Fruit fly (Drosophila melanogaster) whole organism, embryonic: ENCODE data around the gene CG9799.
A peak's percentile ranks its signal among the peaks of the same experiment; 100 is the strongest.

Experiments used
- Adf1 ChIP-seq: fragments of 200-800 bp; sonication (Bioruptor generic); IDR thresholded peaks from 2 replicates; pipeline ENCODE4 v1.3.6; 2022; ENCODE audit warnings: missing biosample characterization, missing genetic modification characterization
- BtbVII ChIP-seq: fragments of 200-800 bp; sonication (Bioruptor generic); optimal IDR thresholded peaks from 3 replicates; lab custom pipeline; 2017; ENCODE audit warnings: missing biosample characterization, mild to moderate bottlenecking, missing genetic modification characterization
- CG11504 ChIP-seq: fragments of 200-800 bp; sonication (Bioruptor generic); optimal IDR thresholded peaks from 3 replicates; lab custom pipeline; 2019; ENCODE audit warnings: missing biosample characterization, mild to moderate bottlenecking, missing genetic modification characterization, moderate library complexity
- CG11695 ChIP-seq: fragments of 200-800 bp; sonication (Bioruptor generic); IDR thresholded peaks from 3 replicates; pipeline ENCODE4 v1.3.6; 2022; ENCODE audit warnings: missing biosample characterization, missing genetic modification characterization
- CG12071 ChIP-seq: fragments of 200-800 bp; sonication (Bioruptor generic); optimal IDR thresholded peaks from 3 replicates; lab custom pipeline; 2018; ENCODE audit warnings: missing biosample characterization, mild to moderate bottlenecking, missing genetic modification characterization
- CG12104 ChIP-seq: fragments of 200-800 bp; sonication (Bioruptor generic); optimal IDR thresholded peaks from 3 replicates; lab custom pipeline; 2016; ENCODE audit warnings: missing biosample characterization, missing genetic modification characterization
- CG13894 ChIP-seq: fragments of 200-800 bp; sonication (Bioruptor generic); optimal IDR thresholded peaks from 3 replicates; lab custom pipeline; 2018; ENCODE audit warnings: missing biosample characterization, mild to moderate bottlenecking, missing genetic modification characterization, moderate library complexity
- CG14050 ChIP-seq: fragments of 200-800 bp; sonication (Bioruptor generic); IDR thresholded peaks from 3 replicates; pipeline ENCODE4 v1.3.6; 2022; ENCODE audit warnings: missing biosample characterization, missing genetic modification characterization
- CG15011 ChIP-seq: fragments of 200-800 bp; sonication (Bioruptor generic); optimal IDR thresholded peaks from 3 replicates; lab custom pipeline; 2018; ENCODE audit warnings: missing biosample characterization, mild to moderate bottlenecking, missing genetic modification characterization
- CG17385 ChIP-seq: fragments of 200-800 bp; sonication (Bioruptor generic); optimal IDR thresholded peaks from 3 replicates; lab custom pipeline; 2018; ENCODE audit warnings: missing biosample characterization, mild to moderate bottlenecking, missing genetic modification characterization
- CG17912 ChIP-seq: fragments of 200-800 bp; sonication (Bioruptor generic); optimal IDR thresholded peaks from 2 replicates; lab custom pipeline; 2018; ENCODE audit warnings: missing biosample characterization, mild to moderate bottlenecking, missing genetic modification characterization
- CG18262 ChIP-seq: fragments of 200-800 bp; optimal IDR thresholded peaks from 3 replicates; lab custom pipeline; 2019; ENCODE audit warnings: missing biosample characterization, mild to moderate bottlenecking, missing genetic modification characterization, moderate library complexity
- CG33557 ChIP-seq: fragments of 200-800 bp; sonication (Bioruptor generic); optimal IDR thresholded peaks from 2 replicates; lab custom pipeline; 2019; ENCODE audit warnings: missing biosample characterization, mild to moderate bottlenecking, missing genetic modification characterization, moderate library complexity
- CG34422 ChIP-seq: fragments of 200-800 bp; sonication (Bioruptor generic); IDR thresholded peaks from 3 replicates; pipeline ENCODE4 v1.3.6; 2022; ENCODE audit warnings: missing biosample characterization, missing genetic modification characterization
- CG4730 ChIP-seq: fragments of 200-800 bp; sonication (Bioruptor generic); IDR thresholded peaks from 2 replicates; pipeline ENCODE4 v1.3.6; 2022; ENCODE audit warnings: missing biosample characterization, missing genetic modification characterization
- CG4854 ChIP-seq: fragments of 200-800 bp; sonication (Bioruptor generic); optimal IDR thresholded peaks from 2 replicates; lab custom pipeline; 2016; ENCODE audit warnings: missing biosample characterization, missing genetic modification characterization, inconsistent platforms
- CG6791 ChIP-seq: fragments of 200-800 bp; sonication (Bioruptor generic); IDR thresholded peaks from 3 replicates; pipeline ENCODE4 v1.3.6; 2022; ENCODE audit warnings: missing biosample characterization, missing genetic modification characterization; ENCODE audit not compliant: partially characterized antibody
- CG9727 ChIP-seq: fragments of 200-800 bp; sonication (Bioruptor generic); optimal IDR thresholded peaks from 3 replicates; lab custom pipeline; 2017; ENCODE audit warnings: missing biosample characterization, mild to moderate bottlenecking, missing genetic modification characterization
- CG9817 ChIP-seq: fragments of 200-800 bp; sonication (Bioruptor generic); optimal IDR thresholded peaks from 2 replicates; lab custom pipeline; 2018; ENCODE audit warnings: missing biosample characterization, mild to moderate bottlenecking, missing genetic modification characterization, moderate library complexity
- D19A ChIP-seq: fragments of 200-800 bp; optimal IDR thresholded peaks from 3 replicates; lab custom pipeline; 2019; ENCODE audit warnings: missing biosample characterization, mild to moderate bottlenecking, missing genetic modification characterization, moderate library complexity
- D19B ChIP-seq: fragments of 200-800 bp; sonication (Bioruptor generic); optimal IDR thresholded peaks from 2 replicates; lab custom pipeline; 2017; ENCODE audit warnings: missing biosample characterization, mild to moderate bottlenecking, missing genetic modification characterization
- Dp ChIP-seq: fragments of 200-800 bp; sonication (Bioruptor generic); optimal IDR thresholded peaks from 2 replicates; lab custom pipeline; 2018; ENCODE audit warnings: missing biosample characterization, mild to moderate bottlenecking, missing genetic modification characterization, moderate library complexity
- Ets97D ChIP-seq: fragments of 200-800 bp; sonication (Bioruptor generic); optimal IDR thresholded peaks from 3 replicates; lab custom pipeline; 2016; ENCODE audit warnings: missing biosample characterization, missing genetic modification characterization
- GATAe ChIP-seq: fragments of 200-800 bp; sonication (Bioruptor generic); conservative IDR thresholded peaks from 2 replicates; pipeline ENCODE4 v1.3.6; 2022; ENCODE audit warnings: missing biosample characterization, missing genetic modification characterization
- Gug ChIP-seq: fragments of 200-800 bp; sonication (Bioruptor generic); IDR thresholded peaks from 4 replicates; pipeline ENCODE4 v1.3.6; 2022; ENCODE audit warnings: missing biosample characterization, missing genetic modification characterization
- Hmx ChIP-seq: fragments of 200-800 bp; sonication (Bioruptor generic); optimal IDR thresholded peaks from 2 replicates; lab custom pipeline; 2016; ENCODE audit warnings: missing biosample characterization, missing genetic modification characterization
- Hr39 ChIP-seq: fragments of >200 bp; optimal IDR thresholded peaks from 2 replicates; lab custom pipeline; 2017
- Hr51 ChIP-seq, 2 experiments: fragments of 200-800 bp; sonication (Bioruptor generic); optimal IDR thresholded peaks; 2 replicates in 1 of 2; 3 replicates in 1 of 2; lab custom pipeline; 2016 to 2018; ENCODE audit warnings: missing biosample characterization in 2 of 2, missing genetic modification characterization in 2 of 2, mild to moderate bottlenecking in 1 of 2, moderate library complexity in 1 of 2
- Lim3 ChIP-seq: fragments of 200-800 bp; sonication (Bioruptor generic); IDR thresholded peaks from 2 replicates; pipeline ENCODE4 v1.3.6; 2022; ENCODE audit warnings: missing biosample characterization, missing genetic modification characterization
- Oaz ChIP-seq: fragments of 200-800 bp; sonication (Bioruptor generic); IDR thresholded peaks from 2 replicates; pipeline ENCODE4 v1.3.6; 2022; ENCODE audit warnings: missing biosample characterization, missing genetic modification characterization
- Pdp1 ChIP-seq, 2 experiments: fragments of 200-800 bp; sonication (Bioruptor generic); optimal IDR thresholded peaks; 3 replicates each; lab custom pipeline; 2016; ENCODE audit warnings: missing biosample characterization in 2 of 2, missing genetic modification characterization in 2 of 2, mild to moderate bottlenecking in 1 of 2, moderate library complexity in 1 of 2
- ase ChIP-seq: fragments of 200-800 bp; sonication (Bioruptor generic); IDR thresholded peaks from 3 replicates; pipeline ENCODE4 v1.3.6; 2022; ENCODE audit warnings: missing biosample characterization, missing genetic modification characterization
- ato ChIP-seq: fragments of 200-800 bp; sonication (Bioruptor generic); IDR thresholded peaks from 2 replicates; pipeline ENCODE4 v1.3.6; 2022; ENCODE audit warnings: missing biosample characterization, missing genetic modification characterization; ENCODE audit not compliant: partially characterized antibody
- bcd ChIP-seq: fragments of 200-800 bp; sonication (Bioruptor generic); optimal IDR thresholded peaks from 2 replicates; lab custom pipeline; 2017; ENCODE audit warnings: missing biosample characterization, mild to moderate bottlenecking, missing genetic modification characterization
- bowl ChIP-seq: fragments of 200-800 bp; sonication (Bioruptor generic); IDR thresholded peaks from 2 replicates; pipeline ENCODE4 v1.3.6; 2022; ENCODE audit warnings: missing biosample characterization, missing genetic modification characterization
- dati ChIP-seq: fragments of 200-800 bp; sonication (Bioruptor generic); IDR thresholded peaks from 2 replicates; pipeline ENCODE4 v1.3.6; 2022; ENCODE audit warnings: missing biosample characterization, missing genetic modification characterization
- dmrt99B ChIP-seq: fragments of 200-800 bp; sonication (Bioruptor generic); optimal IDR thresholded peaks from 2 replicates; lab custom pipeline; 2018; ENCODE audit warnings: missing biosample characterization, mild to moderate bottlenecking, missing genetic modification characterization, moderate library complexity
- ems ChIP-seq: fragments of 200-800 bp; sonication (Bioruptor generic); optimal IDR thresholded peaks from 3 replicates; lab custom pipeline; 2016; ENCODE audit warnings: missing biosample characterization, missing genetic modification characterization
- fd64A ChIP-seq: fragments of 200-800 bp; sonication (Bioruptor generic); optimal IDR thresholded peaks from 3 replicates; lab custom pipeline; 2018; ENCODE audit warnings: missing biosample characterization, mild to moderate bottlenecking, missing genetic modification characterization
- grau ChIP-seq: fragments of 200-800 bp; optimal IDR thresholded peaks from 3 replicates; lab custom pipeline; 2019; ENCODE audit warnings: missing biosample characterization, mild to moderate bottlenecking, missing genetic modification characterization, moderate library complexity
- hb ChIP-seq: fragments of 200-800 bp; sonication (Bioruptor generic); IDR thresholded peaks from 3 replicates; pipeline ENCODE4 v1.3.6; 2022; ENCODE audit warnings: missing biosample characterization, missing genetic modification characterization; ENCODE audit not compliant: partially characterized antibody
- inv ChIP-seq: fragments of 200-800 bp; sonication (Bioruptor generic); IDR thresholded peaks from 2 replicates; pipeline ENCODE4 v1.3.6; 2022; ENCODE audit warnings: missing biosample characterization, missing genetic modification characterization; ENCODE audit not compliant: partially characterized antibody
- lab ChIP-seq: fragments of 200-800 bp; sonication (Bioruptor generic); optimal IDR thresholded peaks from 3 replicates; lab custom pipeline; 2017; ENCODE audit warnings: missing biosample characterization, missing genetic modification characterization, mild to moderate bottlenecking, moderate library complexity, missing genetic modification reagents
- mam ChIP-seq: fragments of 200-800 bp; sonication (Bioruptor generic); optimal IDR thresholded peaks from 3 replicates; lab custom pipeline; 2016; ENCODE audit warnings: missing biosample characterization, missing genetic modification characterization
- pb ChIP-seq: fragments of 200-800 bp; sonication (Bioruptor generic); optimal IDR thresholded peaks from 3 replicates; lab custom pipeline; 2016; ENCODE audit warnings: missing biosample characterization, missing genetic modification characterization
- ranshi ChIP-seq: fragments of 200-800 bp; sonication (Bioruptor generic); IDR thresholded peaks from 2 replicates; pipeline ENCODE4 v1.3.6; 2022; ENCODE audit warnings: missing biosample characterization, missing genetic modification characterization
- sens ChIP-seq: fragments of 200-800 bp; sonication (Bioruptor generic); peaks from one replicate; lab custom pipeline; 2016; ENCODE audit warnings: missing biosample characterization, missing genetic modification characterization
- sim ChIP-seq: fragments of 200-800 bp; sonication (Bioruptor generic); IDR thresholded peaks from 2 replicates; pipeline ENCODE4 v1.3.6; 2022; ENCODE audit warnings: missing biosample characterization, missing genetic modification characterization
- ttk ChIP-seq: fragments of 200-800 bp; sonication (Bioruptor generic); IDR thresholded peaks from 2 replicates; pipeline ENCODE4 v2.1.2; 2022; ENCODE audit warnings: missing biosample characterization, missing genetic modification characterization
- zen2 ChIP-seq: fragments of 200-800 bp; sonication (Bioruptor generic); IDR thresholded peaks from 3 replicates; pipeline ENCODE4 v1.3.6; 2022; ENCODE audit warnings: missing biosample characterization, missing genetic modification characterization; ENCODE audit not compliant: partially characterized antibody

Gene CG9799

DNA sequence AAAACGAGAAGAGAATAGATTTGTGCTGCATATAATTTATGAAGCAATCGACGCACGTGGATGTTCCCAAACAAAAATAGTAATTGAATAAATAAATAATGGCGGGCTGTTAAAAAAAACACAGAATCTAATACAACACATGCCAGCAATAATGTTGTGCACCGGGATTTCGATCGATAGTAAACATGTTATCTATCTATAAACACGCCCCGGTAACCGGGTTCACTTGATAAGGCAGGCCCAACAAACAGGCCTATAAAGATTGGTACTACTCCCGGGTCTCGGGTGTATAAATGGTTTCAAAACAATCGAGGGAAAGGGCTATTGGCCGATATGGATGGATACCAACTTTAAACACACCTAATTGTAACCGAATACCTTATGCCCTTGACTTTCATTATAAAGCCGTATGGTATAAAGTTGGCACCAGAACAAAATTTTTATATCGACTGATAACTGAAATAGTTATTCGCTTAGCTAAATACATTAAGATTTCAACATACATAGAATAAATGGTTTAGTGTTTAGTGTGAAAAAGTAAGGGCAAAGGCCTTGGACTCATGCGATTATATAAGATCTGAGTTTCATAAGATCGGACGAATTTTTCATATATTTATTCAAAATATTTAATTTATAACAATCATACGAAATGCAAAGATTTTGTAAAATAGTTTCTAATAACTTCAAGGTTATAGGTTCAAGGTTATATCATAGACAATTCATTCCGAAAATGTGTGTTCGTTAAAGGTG lies 22.7 kb downstream of the CG9799 start (continued):
- no peak for TF ChIP-seq hb (GFP tag; lab: Robert Waterston, UW)
- TF ChIP-seq CG4854 (GFP tag; lab: Kevin White, UChicago), result no peak
- no peak for TF ChIP-seq ranshi (GFP tag; lab: Robert Waterston, UW)
- TF ChIP-seq CG9817 (tag; lab: Kevin White, UChicago), result no peak
- peak; percentile 12 for TF ChIP-seq CG11504
- no peak for TF ChIP-seq CG17912
- peak; percentile 30 for TF ChIP-seq BtbVII (GFP tag; lab: Kevin White, UChicago)
- no peak for TF ChIP-seq grau
- no peak for TF ChIP-seq CG12104 (GFP tag; lab: Kevin White, UChicago)
- no peak for TF ChIP-seq Lim3
- TF ChIP-seq CG6791, result no peak
- TF ChIP-seq CG12071 (GFP tag; lab: Kevin White, UChicago), result no peak
- TF ChIP-seq zen2 (GFP tag; lab: Robert Waterston, UW), result no peak
- TF ChIP-seq lab (GFP tag; lab: Kevin White, UChicago), result peak; percentile 19
- no peak for TF ChIP-seq inv (GFP tag; lab: Robert Waterston, UW)
- TF ChIP-seq sim, result no peak
- TF ChIP-seq Adf1 (GFP tag; lab: Robert Waterston, UW), result no peak
- TF ChIP-seq ems (GFP tag; lab: Kevin White, UChicago), result no peak
- no peak for TF ChIP-seq Dp (GFP tag; lab: Kevin White, UChicago)
- no peak for TF ChIP-seq dati (GFP tag; lab: Robert Waterston, UW)
- no peak for TF ChIP-seq fd64A (GFP tag; lab: Kevin White, UChicago)
- no peak for TF ChIP-seq Hmx (GFP tag; lab: Kevin White, UChicago)
- peak; percentile 55 for TF ChIP-seq D19A (tag; lab: Kevin White, UChicago)
- peak in 1 of 2 experiments; percentile 54 for TF ChIP-seq Pdp1 (GFP tag; optimal IDR thresholded peaks at IDR 0.05; lab: Kevin White, UChicago)
- TF ChIP-seq Ets97D (GFP tag; lab: Kevin White, UChicago), result no peak
- no peak for TF ChIP-seq pb (GFP tag; lab: Kevin White, UChicago)
- peak; percentile 34 for TF ChIP-seq CG13894 (tag; lab: Kevin White, UChicago)
- TF ChIP-seq CG34422, result no peak
- no peak for TF ChIP-seq bowl (GFP tag; lab: Robert Waterston, UW)
- TF ChIP-seq sens, result peak; percentile 23
- no peak for TF ChIP-seq ato (GFP tag; lab: Robert Waterston, UW)
- no peak for TF ChIP-seq CG14050 (GFP tag; lab: Robert Waterston, UW)
- TF ChIP-seq mam (GFP tag; lab: Kevin White, UChicago), result no peak
- no peak for TF ChIP-seq CG17385 (GFP tag; lab: Kevin White, UChicago)
- peak in 1 of 2 experiments; percentile 19 for TF ChIP-seq Hr51 (GFP tag; optimal IDR thresholded peaks at IDR 0.05; lab: Kevin White, UChicago)
- no peak for TF ChIP-seq CG11695 (GFP tag; lab: Robert Waterston, UW)
- TF ChIP-seq ttk, result no peak
- TF ChIP-seq CG9727 (GFP tag; lab: Kevin White, UChicago), result no peak
- peak; percentile 13 for TF ChIP-seq dmrt99B (tag; lab: Kevin White, UChicago)
- no peak for TF ChIP-seq Gug (GFP tag; lab: Robert Waterston, UW)
- no peak for TF ChIP-seq D19B
- TF ChIP-seq CG4730 (GFP tag; lab: Robert Waterston, UW), result no peak; the same call in 1 of the 2 replicates
- no peak for TF ChIP-seq ase (GFP tag; lab: Robert Waterston, UW)
- no peak for TF ChIP-seq Oaz (GFP tag; lab: Robert Waterston, UW)
- no peak for TF ChIP-seq Hr39 (lab: Kevin White, UChicago)
- no peak for TF ChIP-seq bcd (GFP tag; lab: Kevin White, UChicago)
- TF ChIP-seq CG15011, result no peak
- TF ChIP-seq CG33557 (GFP tag; lab: Kevin White, UChicago), result no peak
- no peak for TF ChIP-seq CG18262 (tag; lab: Kevin White, UChicago)
- TF ChIP-seq GATAe, result peak; percentile 62
